Fruit fly (Drosophila melanogaster) whole organism, embryonic: ENCODE data around the gene CG16903.

Experiments used
- Awh ChIP-seq: fragments of 200-800 bp; sonication (Bioruptor generic); IDR thresholded peaks from 2 replicates; pipeline ENCODE4, ENCODE4 v1.3.6; 2022; ENCODE audit warnings: missing biosample characterization, missing genetic modification characterization
- CG10366 ChIP-seq: fragments of 200-800 bp; sonication (Bioruptor generic); IDR thresholded peaks from 2 replicates; pipeline ENCODE4 v1.3.6; 2022; ENCODE audit warnings: missing biosample characterization, missing genetic modification characterization
- CG10979 ChIP-seq: fragments of 200-800 bp; sonication (Bioruptor generic); optimal IDR thresholded peaks from 2 replicates; lab custom pipeline; 2018; ENCODE audit warnings: missing biosample characterization, mild to moderate bottlenecking, missing genetic modification characterization, moderate library complexity
- CG11093 ChIP-seq: fragments of 200-800 bp; sonication (Bioruptor generic); IDR thresholded peaks from 3 replicates; pipeline ENCODE4 v1.3.6; 2022; ENCODE audit warnings: missing biosample characterization, missing genetic modification characterization
- CG12236 ChIP-seq: fragments of 200-800 bp; sonication (Bioruptor generic); optimal IDR thresholded peaks from 2 replicates; lab custom pipeline; 2016; ENCODE audit warnings: missing biosample characterization, missing genetic modification characterization
- CG13123 ChIP-seq: fragments of 200-800 bp; sonication (Bioruptor generic); optimal IDR thresholded peaks from 2 replicates; lab custom pipeline; 2016; ENCODE audit warnings: missing biosample characterization, missing genetic modification characterization
- CG13894 ChIP-seq: fragments of 200-800 bp; sonication (Bioruptor generic); optimal IDR thresholded peaks from 3 replicates; lab custom pipeline; 2018; ENCODE audit warnings: missing biosample characterization, mild to moderate bottlenecking, missing genetic modification characterization, moderate library complexity
- CG14014 ChIP-seq: fragments of 200-800 bp; sonication (Bioruptor generic); IDR thresholded peaks from 2 replicates; pipeline ENCODE4 v1.3.6; 2022; ENCODE audit warnings: missing biosample characterization, missing genetic modification characterization
- CG14710 ChIP-seq: fragments of 200-800 bp; sonication (Bioruptor generic); optimal IDR thresholded peaks from 3 replicates; lab custom pipeline; 2019; ENCODE audit warnings: missing biosample characterization, mild to moderate bottlenecking, missing genetic modification characterization, moderate library complexity
- CG15269 ChIP-seq: fragments of 200-800 bp; sonication (Bioruptor generic); optimal IDR thresholded peaks from 2 replicates; lab custom pipeline; 2018; ENCODE audit warnings: missing biosample characterization, mild to moderate bottlenecking, missing genetic modification characterization, moderate library complexity
- CG16813 ChIP-seq: fragments of 200-800 bp; sonication (Bioruptor generic); IDR thresholded peaks from 3 replicates; pipeline ENCODE4 v1.3.6; 2022; ENCODE audit warnings: missing biosample characterization, missing genetic modification characterization; ENCODE audit not compliant: partially characterized antibody
- CG17802 ChIP-seq: fragments of 200-800 bp; sonication (Bioruptor generic); optimal IDR thresholded peaks from 2 replicates; lab custom pipeline; 2018; ENCODE audit warnings: missing biosample characterization, mild to moderate bottlenecking, missing genetic modification characterization, moderate library complexity
- CG31365 ChIP-seq: fragments of 200-800 bp; sonication (Bioruptor generic); optimal IDR thresholded peaks from 2 replicates; lab custom pipeline; 2018; ENCODE audit warnings: missing biosample characterization, mild to moderate bottlenecking, missing genetic modification characterization
- CG4854 ChIP-seq: fragments of 200-800 bp; sonication (Bioruptor generic); optimal IDR thresholded peaks from 2 replicates; lab custom pipeline; 2016; ENCODE audit warnings: missing biosample characterization, missing genetic modification characterization, inconsistent platforms
- CG6175 ChIP-seq: fragments of 200-800 bp; sonication (Bioruptor generic); IDR thresholded peaks from 3 replicates; pipeline ENCODE4 v1.3.6; 2022; ENCODE audit warnings: missing biosample characterization, missing genetic modification characterization
- CG6683 ChIP-seq: fragments of 200-800 bp; sonication (Bioruptor generic); optimal IDR thresholded peaks from 2 replicates; lab custom pipeline; 2017; ENCODE audit warnings: missing biosample characterization, mild to moderate bottlenecking, missing genetic modification characterization, missing genetic modification reagents
- CG6689 ChIP-seq: fragments of 200-800 bp; sonication (Bioruptor generic); IDR thresholded peaks from 2 replicates; pipeline ENCODE4 v1.3.6; 2022; ENCODE audit warnings: missing biosample characterization, missing genetic modification characterization
- CG7987 ChIP-seq: fragments of 200-800 bp; sonication (Bioruptor generic); optimal IDR thresholded peaks from 2 replicates; lab custom pipeline; 2018; ENCODE audit warnings: missing biosample characterization, mild to moderate bottlenecking, missing genetic modification characterization, moderate library complexity
- CG8924 ChIP-seq: fragments of 200-800 bp; optimal IDR thresholded peaks from 3 replicates; lab custom pipeline; 2019; ENCODE audit warnings: missing biosample characterization, mild to moderate bottlenecking, missing genetic modification characterization, moderate library complexity
- Camta ChIP-seq: fragments of 200-800 bp; sonication (Bioruptor generic); optimal IDR thresholded peaks from 2 replicates; lab custom pipeline; 2016; ENCODE audit warnings: missing biosample characterization, missing genetic modification characterization
- D19A ChIP-seq: fragments of 200-800 bp; optimal IDR thresholded peaks from 3 replicates; lab custom pipeline; 2019; ENCODE audit warnings: missing biosample characterization, mild to moderate bottlenecking, missing genetic modification characterization, moderate library complexity
- Ets65A ChIP-seq: fragments of 200-800 bp; sonication (Bioruptor generic); peaks from one replicate; lab custom pipeline; 2016; ENCODE audit warnings: missing biosample characterization, missing genetic modification characterization
- Gsc ChIP-seq: fragments of 200-800 bp; sonication (Bioruptor generic); IDR thresholded peaks from 2 replicates; pipeline ENCODE4 v1.3.6; 2022; ENCODE audit warnings: missing biosample characterization, missing genetic modification characterization
- H15 ChIP-seq: fragments of 200-800 bp; sonication (Bioruptor generic); IDR thresholded peaks from 3 replicates; pipeline ENCODE4 v1.3.6; 2022; ENCODE audit warnings: missing biosample characterization, missing genetic modification characterization
- HLH54F ChIP-seq: fragments of 200-800 bp; sonication (Bioruptor generic); optimal IDR thresholded peaks from 3 replicates; lab custom pipeline; 2016; ENCODE audit warnings: missing biosample characterization, missing genetic modification characterization
- Hr39 ChIP-seq: fragments of >200 bp; optimal IDR thresholded peaks from 2 replicates; lab custom pipeline; 2017
- MBD-R2 ChIP-seq: fragments of 200-800 bp; sonication (Bioruptor generic); IDR thresholded peaks from 2 replicates; pipeline ENCODE4 v1.3.6; 2022; ENCODE audit warnings: missing biosample characterization, missing genetic modification characterization
- Max ChIP-seq: fragments of 200-800 bp; sonication (Bioruptor generic); optimal IDR thresholded peaks from 2 replicates; lab custom pipeline; 2016; ENCODE audit warnings: missing biosample characterization, mild to moderate bottlenecking, missing genetic modification characterization
- Med ChIP-seq: fragments of 200-800 bp; sonication (Bioruptor generic); peaks from one replicate; lab custom pipeline; 2016; ENCODE audit warnings: missing biosample characterization, missing genetic modification characterization, mild to moderate bottlenecking, inconsistent platforms, moderate library complexity
- NfI ChIP-seq: fragments of 200-800 bp; sonication (Bioruptor generic); optimal IDR thresholded peaks from 3 replicates; lab custom pipeline; 2018; ENCODE audit warnings: missing biosample characterization, mild to moderate bottlenecking, missing genetic modification characterization, moderate library complexity
- Optix ChIP-seq: fragments of 200-800 bp; sonication (Bioruptor generic); IDR thresholded peaks from 3 replicates; pipeline ENCODE4 v1.3.6; 2022; ENCODE audit warnings: missing biosample characterization, missing genetic modification characterization
- Rx ChIP-seq: fragments of 200-800 bp; sonication (Bioruptor generic); IDR thresholded peaks from 2 replicates; pipeline ENCODE4 v1.3.6; 2022; ENCODE audit warnings: missing biosample characterization, missing genetic modification characterization
- Six4 ChIP-seq: fragments of 200-800 bp; sonication (Bioruptor generic); optimal IDR thresholded peaks from 2 replicates; lab custom pipeline; 2016; ENCODE audit warnings: missing biosample characterization, missing genetic modification characterization
- Ssrp ChIP-seq: fragments of 200-800 bp; sonication (Bioruptor generic); optimal IDR thresholded peaks from 2 replicates; lab custom pipeline; 2018; ENCODE audit warnings: missing biosample characterization, mild to moderate bottlenecking, missing genetic modification characterization, moderate library complexity
- TFAM ChIP-seq: fragments of 200-800 bp; sonication (Bioruptor generic); optimal IDR thresholded peaks from 2 replicates; lab custom pipeline; 2017; ENCODE audit warnings: missing biosample characterization, missing genetic modification characterization, inconsistent platforms
- caup ChIP-seq: fragments of 200-800 bp; sonication (Bioruptor generic); optimal IDR thresholded peaks from 3 replicates; lab custom pipeline; 2017; ENCODE audit warnings: missing biosample characterization, mild to moderate bottlenecking, missing genetic modification characterization, moderate library complexity; ENCODE audit not compliant: severe bottlenecking
- disco-r ChIP-seq: fragments of 200-800 bp; sonication (Bioruptor generic); optimal IDR thresholded peaks from 2 replicates; lab custom pipeline; 2016; ENCODE audit warnings: missing biosample characterization, missing genetic modification characterization
- fu2 ChIP-seq: fragments of 200-800 bp; sonication (Bioruptor generic); optimal IDR thresholded peaks from 2 replicates; lab custom pipeline; 2016; ENCODE audit warnings: missing biosample characterization, missing genetic modification characterization
- gem ChIP-seq: fragments of 200-800 bp; sonication (Bioruptor generic); optimal IDR thresholded peaks from 2 replicates; lab custom pipeline; 2019; ENCODE audit warnings: missing biosample characterization, mild to moderate bottlenecking, missing genetic modification characterization, moderate library complexity
- gfzf ChIP-seq: fragments of 200-800 bp; sonication (Bioruptor generic); optimal IDR thresholded peaks from 2 replicates; lab custom pipeline; 2016; ENCODE audit warnings: missing biosample characterization, mild to moderate bottlenecking, missing genetic modification characterization, moderate library complexity
- hbn ChIP-seq: fragments of 200-800 bp; sonication (Bioruptor generic); IDR thresholded peaks from 2 replicates; pipeline ENCODE4 v1.3.6; 2022; ENCODE audit warnings: missing biosample characterization, missing genetic modification characterization; ENCODE audit not compliant: partially characterized antibody
- kah ChIP-seq: fragments of 200-800 bp; sonication (Bioruptor generic); optimal IDR thresholded peaks from 2 replicates; lab custom pipeline; 2018; ENCODE audit warnings: missing biosample characterization, mild to moderate bottlenecking, missing genetic modification characterization
- kni ChIP-seq: fragments of 200-800 bp; sonication (Bioruptor generic); optimal IDR thresholded peaks from 3 replicates; lab custom pipeline; 2017; ENCODE audit warnings: mild to moderate bottlenecking, missing biosample characterization, missing genetic modification reagents, missing genetic modification characterization
- knrl ChIP-seq: fragments of 200-800 bp; sonication (Bioruptor generic); IDR thresholded peaks from 3 replicates; pipeline ENCODE4 v1.3.6; 2022; ENCODE audit warnings: missing biosample characterization, missing genetic modification characterization; ENCODE audit not compliant: partially characterized antibody
- psq ChIP-seq: fragments of 200-800 bp; sonication (Bioruptor generic); optimal IDR thresholded peaks from 2 replicates; lab custom pipeline; 2017; ENCODE audit warnings: missing biosample characterization, missing genetic modification characterization
- shn ChIP-seq: fragments of 200-800 bp; sonication (Bioruptor generic); optimal IDR thresholded peaks from 3 replicates; lab custom pipeline; 2016; ENCODE audit warnings: missing biosample characterization, missing genetic modification characterization
- tio ChIP-seq: fragments of 200-800 bp; sonication (Bioruptor generic); optimal IDR thresholded peaks from 2 replicates; lab custom pipeline; 2017; ENCODE audit warnings: missing biosample characterization, missing genetic modification characterization, inconsistent platforms
- unpg ChIP-seq: fragments of 200-800 bp; sonication (Bioruptor generic); optimal IDR thresholded peaks from 3 replicates; lab custom pipeline; 2018; ENCODE audit warnings: missing biosample characterization, mild to moderate bottlenecking, missing genetic modification characterization, moderate library complexity
- vvl ChIP-seq: fragments of 200-800 bp; sonication (Bioruptor generic); IDR thresholded peaks from 2 replicates; pipeline ENCODE4 v1.3.6; 2022; ENCODE audit warnings: missing biosample characterization, missing genetic modification characterization
- zfh2 ChIP-seq: fragments of 200-800 bp; sonication (Bioruptor generic); optimal IDR thresholded peaks from 2 replicates; lab custom pipeline; 2016; ENCODE audit warnings: missing biosample characterization, missing genetic modification characterization

CG16903 gene

dm6 chrX:2121716-2122601, 41.8 kb upstream of the CG16903 start (continued):
- no peak for TF ChIP-seq CG15269 (tag; lab: Kevin White, UChicago)
- no peak for TF ChIP-seq CG4854 (GFP tag; lab: Kevin White, UChicago)
- TF ChIP-seq gem (tag; lab: Kevin White, UChicago) = peak; percentile 63
- TF ChIP-seq CG10366 = no peak; the same call in 1 of the 2 replicates
- peak; percentile 63; the same call in 1 of the 2 replicates for TF ChIP-seq vvl (GFP tag; lab: Robert Waterston, UW)
- no peak for TF ChIP-seq MBD-R2 (GFP tag; lab: Robert Waterston, UW)
- no peak for TF ChIP-seq H15
- no peak for TF ChIP-seq CG11093 (GFP tag; lab: Robert Waterston, UW)
- TF ChIP-seq CG31365 (tag; lab: Kevin White, UChicago) = no peak
- peak; percentile 84 for TF ChIP-seq Med (GFP tag; lab: Kevin White, UChicago)
- TF ChIP-seq CG17802 (tag; lab: Kevin White, UChicago) = no peak
- TF ChIP-seq kni = no peak
- no peak for TF ChIP-seq disco-r (GFP tag; lab: Kevin White, UChicago)
- TF ChIP-seq CG16813 (GFP tag; lab: Robert Waterston, UW) = no peak
- TF ChIP-seq Ssrp (tag; lab: Kevin White, UChicago) = peak; percentile 32
- TF ChIP-seq Ets65A (GFP tag; lab: Kevin White, UChicago) = peak; percentile 92
- peak; percentile 49 for TF ChIP-seq shn (GFP tag; lab: Kevin White, UChicago)
- TF ChIP-seq Awh = no peak
- TF ChIP-seq zfh2 (GFP tag; lab: Kevin White, UChicago) = no peak
- TF ChIP-seq TFAM (GFP tag; lab: Kevin White, UChicago) = no peak
- no peak for TF ChIP-seq NfI (GFP tag; lab: Kevin White, UChicago)
- TF ChIP-seq Gsc (GFP tag; lab: Robert Waterston, UW) = 0 out of 2 replicates have a peak, but pooled peaks have one; percentile 13
- TF ChIP-seq CG13123 = no peak
- TF ChIP-seq Optix (GFP tag; lab: Robert Waterston, UW) = no peak
- TF ChIP-seq Six4 (GFP tag; lab: Kevin White, UChicago) = no peak
- no peak for TF ChIP-seq hbn (GFP tag; lab: Robert Waterston, UW)
- no peak for TF ChIP-seq CG12236
- no peak for TF ChIP-seq CG8924 (tag; lab: Kevin White, UChicago)
- no peak for TF ChIP-seq tio
- TF ChIP-seq kah (GFP tag; lab: Kevin White, UChicago) = no peak
- no peak for TF ChIP-seq Hr39 (lab: Kevin White, UChicago)
- peak; percentile 56 for TF ChIP-seq CG10979 (tag; lab: Kevin White, UChicago)
- TF ChIP-seq Camta (GFP tag; lab: Kevin White, UChicago) = no peak
- TF ChIP-seq CG13894 (tag; lab: Kevin White, UChicago) = no peak
- no peak for TF ChIP-seq HLH54F (GFP tag; lab: Kevin White, UChicago)
- TF ChIP-seq Max (GFP tag; lab: Kevin White, UChicago) = no peak
- TF ChIP-seq unpg (GFP tag; lab: Kevin White, UChicago) = peak; percentile 49
- TF ChIP-seq CG6175 (GFP tag; lab: Robert Waterston, UW) = no peak
- TF ChIP-seq CG7987 (GFP tag; lab: Kevin White, UChicago) = no peak
- peak; percentile 76 for TF ChIP-seq D19A (tag; lab: Kevin White, UChicago)
- TF ChIP-seq CG14710 (tag; lab: Kevin White, UChicago) = peak; percentile 32
- TF ChIP-seq fu2 (GFP tag; lab: Kevin White, UChicago) = no peak
- TF ChIP-seq Rx = no peak
- TF ChIP-seq psq (GFP tag; lab: Kevin White, UChicago) = peak; percentile 37
- no peak for TF ChIP-seq gfzf
- no peak for TF ChIP-seq caup (GFP tag; lab: Kevin White, UChicago)
- TF ChIP-seq CG14014 (GFP tag; lab: Robert Waterston, UW) = no peak
- no peak for TF ChIP-seq CG6683 (GFP tag; lab: Kevin White, UChicago)
- TF ChIP-seq CG6689 = peak; percentile 54
- TF ChIP-seq knrl (GFP tag; lab: Robert Waterston, UW) = no peak
